Worm (Caenorhabditis elegans): Measurements from ENCODE around the gene cec-8.

ce11 chrIII:402168-402813 lies 26.8 kb upstream of the cec-8 start, which contains the start of the genes Y55B1BL.1 and Y55B1BL.2:
- TF ChIP-seq ztf-6 (GFP tag; IDR thresholded peaks at IDR 0.05), result no peak
- no peak for TF ChIP-seq ekl-4 (GFP tag; IDR thresholded peaks at IDR 0.05)
- TF ChIP-seq F37B4.10 (GFP tag; IDR thresholded peaks at IDR 0.05), result no peak
- TF ChIP-seq hsf-1 (GFP tag; IDR thresholded peaks at IDR 0.05), result no peak
- no peak for TF ChIP-seq ama-1 (optimal IDR thresholded peaks at IDR 0.05)
- no peak for TF ChIP-seq ama-1 (GFP tag; optimal IDR thresholded peaks at IDR 0.05)
- TF ChIP-seq tbx-9 (tag; optimal IDR thresholded peaks at IDR 0.05; ENCODE audit: borderline replicate concordance), result no peak
- TF ChIP-seq pha-4 (tag; optimal IDR thresholded peaks at IDR 0.05), result no peak
- no peak for TF ChIP-seq ZK185.1 (tag; optimal IDR thresholded peaks at IDR 0.05; ENCODE audit: poor library complexity, severe bottlenecking)
- no peak for TF ChIP-seq dox-1 (GFP tag; IDR thresholded peaks at IDR 0.05)
- TF ChIP-seq madf-8 (GFP tag; conservative IDR thresholded peaks at IDR 0.05), result no peak
- TF ChIP-seq hlh-12 (tag; optimal IDR thresholded peaks at IDR 0.05), result no peak
- no peak for TF ChIP-seq ets-4 (GFP tag; optimal IDR thresholded peaks at IDR 0.05)
- no peak for TF ChIP-seq nhr-120 (GFP tag; IDR thresholded peaks at IDR 0.05)
- no peak for TF ChIP-seq unc-62 (GFP tag; optimal IDR thresholded peaks at IDR 0.05)
